Worm (Caenorhabditis elegans) whole organism, L3 larva: Measurements from ENCODE around the gene R13H9.6.
A peak's percentile ranks its signal among the peaks of the same experiment; 100 is the strongest.

Source experiments
- R02D3.7 ChIP-seq: fragments of 150-350 bp; optimal IDR thresholded peaks from 2 replicates; lab custom pipeline; 2014; ENCODE audit warnings: missing biosample characterization, missing genetic modification characterization
- ama-1 ChIP-seq: fragments of 150-350 bp; optimal IDR thresholded peaks from 2 replicates; lab custom pipeline; 2018
- ceh-16 ChIP-seq: sonication (generic microtip); optimal IDR thresholded peaks from 2 replicates; lab custom pipeline; 2017; ENCODE audit warnings: missing biosample characterization, missing genetic modification characterization
- ceh-28 ChIP-seq: fragments of 150-350 bp; optimal IDR thresholded peaks from 2 replicates; lab custom pipeline; 2014; ENCODE audit warnings: missing biosample characterization, missing genetic modification reagents, missing genetic modification characterization
- ceh-9 ChIP-seq: sonication (generic microtip); optimal IDR thresholded peaks from 2 replicates; lab custom pipeline; 2018; ENCODE audit warnings: missing biosample characterization, missing genetic modification characterization
- daf-12 ChIP-seq: fragments of 150-350 bp; optimal IDR thresholded peaks from 2 replicates; lab custom pipeline; 2014; ENCODE audit warnings: missing biosample characterization, missing genetic modification reagents, missing genetic modification characterization
- egl-27 ChIP-seq: sonication (generic microtip); optimal IDR thresholded peaks from 4 replicates; lab custom pipeline; 2017; ENCODE audit warnings: missing biosample characterization, missing genetic modification reagents, missing genetic modification characterization
- elt-3 ChIP-seq, 3 experiments: fragments of 150-350 bp in 1 of 3; sonication (generic microtip) in 2 of 3; optimal IDR thresholded peaks; 2 replicates in 2 of 3; 4 replicates in 1 of 3; lab custom pipeline; 2014 to 2017; ENCODE audit warnings: missing biosample characterization in 3 of 3, missing genetic modification characterization in 3 of 3
- fkh-10 ChIP-seq: sonication (generic microtip); optimal IDR thresholded peaks from 2 replicates; lab custom pipeline; 2017; ENCODE audit warnings: missing biosample characterization, missing genetic modification reagents, missing genetic modification characterization
- fkh-2 ChIP-seq: fragments of 150-350 bp; optimal IDR thresholded peaks from 2 replicates; lab custom pipeline; 2014; ENCODE audit warnings: missing biosample characterization, missing genetic modification reagents, missing genetic modification characterization
- fos-1 ChIP-seq: fragments of 150-350 bp; optimal IDR thresholded peaks from 2 replicates; lab custom pipeline; 2014; ENCODE audit warnings: missing biosample characterization, missing genetic modification characterization
- hmg-11 ChIP-seq: sonication (generic microtip); optimal IDR thresholded peaks from 2 replicates; lab custom pipeline; 2016; ENCODE audit warnings: missing genetic modification characterization, missing compliant biosample characterization
- jun-1 ChIP-seq: fragments of 150-350 bp; optimal IDR thresholded peaks from 2 replicates; lab custom pipeline; 2014; ENCODE audit warnings: missing biosample characterization, missing genetic modification reagents, missing genetic modification characterization
- lin-15B ChIP-seq: fragments of 150-350 bp; optimal IDR thresholded peaks from 2 replicates; lab custom pipeline; 2014; ENCODE audit warnings: missing biosample characterization, missing genetic modification characterization
- lin-39 ChIP-seq: fragments of 150-350 bp; optimal IDR thresholded peaks from 2 replicates; lab custom pipeline; 2018; ENCODE audit warnings: missing biosample characterization, missing genetic modification reagents, missing genetic modification characterization
- lsy-12 ChIP-seq: sonication (generic microtip); optimal IDR thresholded peaks from 2 replicates; lab custom pipeline; 2016; ENCODE audit warnings: mild to moderate bottlenecking, missing genetic modification characterization, missing compliant biosample characterization
- mdl-1 ChIP-seq: fragments of 150-350 bp; optimal IDR thresholded peaks from 2 replicates; lab custom pipeline; 2014; ENCODE audit warnings: missing biosample characterization, missing genetic modification characterization
- mml-1 ChIP-seq: fragments of 150-350 bp; sonication (generic microtip); optimal IDR thresholded peaks from 3 replicates; lab custom pipeline; 2014; ENCODE audit warnings: missing biosample characterization, missing genetic modification characterization
- nfya-1 ChIP-seq: sonication (generic microtip); optimal IDR thresholded peaks from 2 replicates; lab custom pipeline; 2017; ENCODE audit warnings: missing genetic modification characterization, mild to moderate bottlenecking, missing compliant biosample characterization, antibody characterized with exemption, moderate library complexity; ENCODE audit not compliant: insufficient read depth
- nhr-11 ChIP-seq: fragments of 150-350 bp; optimal IDR thresholded peaks from 2 replicates; lab custom pipeline; 2014; ENCODE audit warnings: missing biosample characterization, missing genetic modification characterization
- nhr-12 ChIP-seq: fragments of 150-350 bp; optimal IDR thresholded peaks from 2 replicates; lab custom pipeline; 2014; ENCODE audit warnings: missing biosample characterization, missing genetic modification characterization
- nhr-23 ChIP-seq: fragments of 150-350 bp; optimal IDR thresholded peaks from 2 replicates; lab custom pipeline; 2014; ENCODE audit warnings: missing biosample characterization, missing genetic modification reagents, missing genetic modification characterization
- nhr-237 ChIP-seq: fragments of 150-350 bp; optimal IDR thresholded peaks from 2 replicates; lab custom pipeline; 2014; ENCODE audit warnings: missing biosample characterization, missing genetic modification characterization
- nhr-25 ChIP-seq: sonication (generic microtip); optimal IDR thresholded peaks from 2 replicates; lab custom pipeline; 2017; ENCODE audit warnings: missing biosample characterization, missing genetic modification characterization
- nhr-28 ChIP-seq: fragments of 150-350 bp; optimal IDR thresholded peaks from 2 replicates; lab custom pipeline; 2014; ENCODE audit warnings: missing biosample characterization, missing genetic modification characterization
- nhr-43 ChIP-seq: sonication (generic microtip); optimal IDR thresholded peaks from 2 replicates; lab custom pipeline; 2016; ENCODE audit warnings: mild to moderate bottlenecking, missing genetic modification characterization, missing compliant biosample characterization; ENCODE audit not compliant: poor library complexity, severe bottlenecking
- nhr-67 ChIP-seq: fragments of 150-350 bp; optimal IDR thresholded peaks from 2 replicates; lab custom pipeline; 2014; ENCODE audit warnings: missing biosample characterization, missing genetic modification characterization
- pha-4 ChIP-seq: fragments of 150-350 bp; optimal IDR thresholded peaks from 2 replicates; lab custom pipeline; 2014; ENCODE audit warnings: missing biosample characterization, missing genetic modification reagents, missing genetic modification characterization
- pqm-1 ChIP-seq: fragments of 150-350 bp; optimal IDR thresholded peaks from 2 replicates; lab custom pipeline; 2017; ENCODE audit warnings: missing biosample characterization, missing genetic modification characterization, inconsistent platforms
- skn-1 ChIP-seq: fragments of 150-350 bp; optimal IDR thresholded peaks from 2 replicates; lab custom pipeline; 2014; ENCODE audit warnings: missing biosample characterization, missing genetic modification characterization
- snpc-4 ChIP-seq: fragments of 150-350 bp; optimal IDR thresholded peaks from 2 replicates; lab custom pipeline; 2014; ENCODE audit warnings: missing biosample characterization, missing genetic modification characterization
- unc-39 ChIP-seq: sonication (generic microtip); optimal IDR thresholded peaks from 4 replicates; lab custom pipeline; 2017; ENCODE audit warnings: missing biosample characterization, missing genetic modification characterization
- unc-62 ChIP-seq: fragments of 150-350 bp; sonication (generic microtip); optimal IDR thresholded peaks from 4 replicates; lab custom pipeline; 2014; ENCODE audit warnings: missing biosample characterization, missing genetic modification reagents, missing genetic modification characterization
- zag-1 ChIP-seq: fragments of 150-350 bp; optimal IDR thresholded peaks from 2 replicates; lab custom pipeline; 2014; ENCODE audit warnings: missing biosample characterization, missing genetic modification characterization
- ztf-11 ChIP-seq: fragments of 150-350 bp; optimal IDR thresholded peaks from 2 replicates; lab custom pipeline; 2014; ENCODE audit warnings: missing biosample characterization, missing genetic modification characterization
- ztf-4 ChIP-seq: fragments of 150-350 bp; optimal IDR thresholded peaks from 2 replicates; lab custom pipeline; 2014; ENCODE audit warnings: missing biosample characterization, missing genetic modification characterization

The R13H9.6 gene

ce11 chrIV:5103229-5103894 is 34.9 kb upstream of the R13H9.6 start, which contains the start of gene C02B10.3:
TSS of gene C02B10.3 (minus strand) at chrIV:5103279.
- TF ChIP-seq mdl-1 (tag; lab: Kevin White, UChicago) (no peak), ceh-28 (tag; lab: Kevin White, UChicago) (no peak), nhr-12 (tag; lab: Kevin White, UChicago) (no peak), fkh-10 (GFP tag; lab: Kevin White, UChicago) (peak; percentile 67), nhr-11 (tag; lab: Kevin White, UChicago) (no peak), hmg-11 (tag; lab: Kevin White, UChicago) (peak; percentile 76), ztf-11 (tag; lab: Kevin White, UChicago) (no peak), unc-62 (GFP tag; lab: Kevin White, UChicago) (no peak), nhr-237 (tag; lab: Kevin White, UChicago) (no peak), lin-15B (tag; lab: Kevin White, UChicago) (no peak), nhr-23 (tag; lab: Kevin White, UChicago) (no peak), pha-4 (tag; lab: Kevin White, UChicago) (peak; percentile 22), snpc-4 (tag; lab: Kevin White, UChicago) (no peak), lin-39 (tag; lab: Kevin White, UChicago) (peak; percentile 42), nhr-43 (tag; lab: Kevin White, UChicago) (no peak), fkh-2 (tag; lab: Kevin White, UChicago) (no peak), skn-1 (tag; lab: Kevin White, UChicago) (no peak), nfya-1 (tag; lab: Kevin White, UChicago) (peak; percentile 72), elt-3 (tag; optimal IDR thresholded peaks at IDR 0.05; lab: Kevin White, UChicago) (no peak), lsy-12 (tag; lab: Kevin White, UChicago) (no peak), jun-1 (tag; lab: Kevin White, UChicago) (no peak), nhr-67 (tag; lab: Kevin White, UChicago) (no peak), zag-1 (tag; lab: Kevin White, UChicago) (no peak)
- TF ChIP-seq, all 47 proteins: peak for 5

ce11 chrIV:5101945-5102344 is 33.5 kb upstream of the R13H9.6 start:
- TF ChIP-seq daf-12 (no peak), nhr-43 (tag; lab: Kevin White, UChicago) (no peak), nhr-28 (tag; lab: Kevin White, UChicago) (no peak), ztf-4 (tag; lab: Kevin White, UChicago) (no peak), nhr-12 (tag; lab: Kevin White, UChicago) (no peak), jun-1 (tag; lab: Kevin White, UChicago) (no peak), pqm-1 (no peak), hmg-11 (tag; lab: Kevin White, UChicago) (no peak), nhr-23 (tag; lab: Kevin White, UChicago) (no peak), nhr-237 (tag; lab: Kevin White, UChicago) (no peak), unc-39 (tag; lab: Kevin White, UChicago) (no peak), nfya-1 (tag; lab: Kevin White, UChicago) (no peak), elt-3 (tag; optimal IDR thresholded peaks at IDR 0.05; lab: Kevin White, UChicago) (no peak), fos-1 (tag; lab: Kevin White, UChicago) (no peak)

- TF ChIP-seq egl-27 (tag; lab: Kevin White, UChicago) (peak; percentile 4), nfya-1 (tag; lab: Kevin White, UChicago) (peak; percentile 57), lin-39 (tag; lab: Kevin White, UChicago) (peak; percentile 80), hmg-11 (tag; lab: Kevin White, UChicago) (peak; percentile 19), nhr-25 (tag; lab: Kevin White, UChicago) (no peak), lin-15B (tag; lab: Kevin White, UChicago) (no peak), snpc-4 (tag; lab: Kevin White, UChicago) (peak; percentile 4), pha-4 (tag; lab: Kevin White, UChicago) (peak; percentile 46)
These were observed 31.7 kb upstream of the R13H9.6 start for ce11 chrIV:5100145-5100544.

ce11 chrIV:5093462-5093861 is 25.0 kb upstream of the R13H9.6 start:
- TF ChIP-seq ztf-4 (tag; lab: Kevin White, UChicago) (no peak), R02D3.7 (tag; lab: Kevin White, UChicago) (no peak), skn-1 (tag; lab: Kevin White, UChicago) (no peak), mml-1 (no peak), snpc-4 (tag; lab: Kevin White, UChicago) (no peak), hmg-11 (tag; lab: Kevin White, UChicago) (no peak), ceh-9 (tag; lab: Kevin White, UChicago) (no peak), unc-62 (GFP tag; lab: Kevin White, UChicago) (no peak), lin-39 (tag; lab: Kevin White, UChicago) (no peak), nfya-1 (tag; lab: Kevin White, UChicago) (no peak), elt-3 (tag; optimal IDR thresholded peaks at IDR 0.05; lab: Kevin White, UChicago) (no peak), ceh-16 (tag; lab: Kevin White, UChicago) (no peak), nhr-25 (tag; lab: Kevin White, UChicago) (no peak), nhr-23 (tag; lab: Kevin White, UChicago) (no peak), pha-4 (tag; lab: Kevin White, UChicago) (no peak), ama-1 (lab: Kevin White, UChicago) (no peak), lsy-12 (tag; lab: Kevin White, UChicago) (no peak)
